Fruit fly (Drosophila melanogaster): ENCODE results near the gene CG33783.

- no peak for TF ChIP-seq Sin3A (optimal IDR thresholded peaks at IDR 0.05)
- TF ChIP-seq psq (optimal IDR thresholded peaks at IDR 0.05): no peak
- TF ChIP-seq insv (optimal IDR thresholded peaks at IDR 0.05): no peak
- no peak for TF ChIP-seq h (optimal IDR thresholded peaks at IDR 0.05)
Measured at dm6 chr3R:10086222-10086621, 19.7 kb downstream of the CG33783 start.
